Fruit fly (Drosophila melanogaster) whole organism, embryonic: ENCODE data around the gene CAH3.
A peak's percentile ranks its signal among the peaks of the same experiment; 100 is the strongest.

Experiments
- Adf1 ChIP-seq: fragments of 200-800 bp; sonication (Bioruptor generic); IDR thresholded peaks from 2 replicates; pipeline ENCODE4 v1.3.6; 2022; ENCODE audit warnings: missing biosample characterization, missing genetic modification characterization
- Aef1 ChIP-seq: fragments of 200-800 bp; sonication (Bioruptor generic); IDR thresholded peaks from 3 replicates; pipeline ENCODE4 v1.3.6; 2022; ENCODE audit warnings: missing biosample characterization, missing genetic modification characterization
- B-H1 ChIP-seq: fragments of 200-800 bp; sonication (Bioruptor generic); IDR thresholded peaks from 3 replicates; pipeline ENCODE4 v1.3.6; 2022; ENCODE audit warnings: missing biosample characterization, missing genetic modification characterization
- CG10654 ChIP-seq: fragments of 200-800 bp; sonication (Bioruptor generic); optimal IDR thresholded peaks from 2 replicates; lab custom pipeline; 2016; ENCODE audit warnings: missing biosample characterization, missing genetic modification characterization
- CG12155 ChIP-seq: fragments of 200-800 bp; sonication (Bioruptor generic); optimal IDR thresholded peaks from 3 replicates; lab custom pipeline; 2016; ENCODE audit warnings: missing biosample characterization, missing genetic modification characterization
- CG12236 ChIP-seq: fragments of 200-800 bp; sonication (Bioruptor generic); optimal IDR thresholded peaks from 2 replicates; lab custom pipeline; 2016; ENCODE audit warnings: missing biosample characterization, missing genetic modification characterization
- CG17186 ChIP-seq: fragments of 200-800 bp; sonication (Bioruptor generic); optimal IDR thresholded peaks from 3 replicates; lab custom pipeline; 2017; ENCODE audit warnings: missing biosample characterization, missing genetic modification reagents, missing genetic modification characterization
- CG17361 ChIP-seq: fragments of 200-800 bp; sonication (Bioruptor generic); IDR thresholded peaks from 3 replicates; pipeline ENCODE4 v1.3.6; 2022; ENCODE audit warnings: missing biosample characterization, missing genetic modification characterization
- CG17385 ChIP-seq: fragments of 200-800 bp; sonication (Bioruptor generic); optimal IDR thresholded peaks from 3 replicates; lab custom pipeline; 2018; ENCODE audit warnings: missing biosample characterization, mild to moderate bottlenecking, missing genetic modification characterization
- CG18262 ChIP-seq: fragments of 200-800 bp; optimal IDR thresholded peaks from 3 replicates; lab custom pipeline; 2019; ENCODE audit warnings: missing biosample characterization, mild to moderate bottlenecking, missing genetic modification characterization, moderate library complexity
- CG2678 ChIP-seq: fragments of 200-800 bp; sonication (Bioruptor generic); optimal IDR thresholded peaks from 3 replicates; lab custom pipeline; 2019; ENCODE audit warnings: missing biosample characterization, mild to moderate bottlenecking, missing genetic modification characterization, moderate library complexity
- CG2889 ChIP-seq: fragments of 200-800 bp; sonication (Bioruptor generic); IDR thresholded peaks from 3 replicates; pipeline ENCODE4 v1.3.6; 2022; ENCODE audit warnings: missing biosample characterization, missing genetic modification characterization
- CG33213 ChIP-seq: fragments of 200-800 bp; sonication (Bioruptor generic); optimal IDR thresholded peaks from 3 replicates; lab custom pipeline; 2016; ENCODE audit warnings: missing biosample characterization, missing genetic modification characterization
- CG34376 ChIP-seq: fragments of 200-800 bp; sonication (Bioruptor generic); optimal IDR thresholded peaks from 2 replicates; lab custom pipeline; 2018; ENCODE audit warnings: missing biosample characterization, mild to moderate bottlenecking, missing genetic modification characterization
- CG34422 ChIP-seq: fragments of 200-800 bp; sonication (Bioruptor generic); IDR thresholded peaks from 3 replicates; pipeline ENCODE4 v1.3.6; 2022; ENCODE audit warnings: missing biosample characterization, missing genetic modification characterization
- CG3847 ChIP-seq: fragments of 200-800 bp; sonication (Bioruptor generic); IDR thresholded peaks from 2 replicates; pipeline ENCODE4 v1.3.6; 2022; ENCODE audit warnings: missing biosample characterization, missing genetic modification characterization
- CG42726 ChIP-seq: fragments of 200-800 bp; sonication (Bioruptor generic); IDR thresholded peaks from 2 replicates; pipeline ENCODE4 v1.3.6; 2022; ENCODE audit warnings: missing biosample characterization, missing genetic modification characterization; ENCODE audit not compliant: partially characterized antibody
- CG7372 ChIP-seq: fragments of 200-800 bp; sonication (Bioruptor generic); IDR thresholded peaks from 2 replicates; pipeline ENCODE4 v1.3.6; 2022; ENCODE audit warnings: missing biosample characterization, missing genetic modification characterization
- CG8290 ChIP-seq, 3 experiments: fragments of 200-800 bp; sonication (Bioruptor generic); optimal IDR thresholded peaks; 2 replicates each; lab custom pipeline; 2016 to 2019; ENCODE audit warnings: missing biosample characterization in 3 of 3, missing genetic modification characterization in 3 of 3, mild to moderate bottlenecking in 2 of 3, moderate library complexity in 1 of 3
- D19B ChIP-seq: fragments of 200-800 bp; sonication (Bioruptor generic); optimal IDR thresholded peaks from 2 replicates; lab custom pipeline; 2017; ENCODE audit warnings: missing biosample characterization, mild to moderate bottlenecking, missing genetic modification characterization
- Elba2 ChIP-seq: fragments of 200-800 bp; sonication (Bioruptor generic); optimal IDR thresholded peaks from 3 replicates; lab custom pipeline; 2016; ENCODE audit warnings: missing biosample characterization, missing genetic modification characterization
- Gsc ChIP-seq: fragments of 200-800 bp; sonication (Bioruptor generic); IDR thresholded peaks from 2 replicates; pipeline ENCODE4 v1.3.6; 2022; ENCODE audit warnings: missing biosample characterization, missing genetic modification characterization
- HLH3B ChIP-seq: fragments of 200-800 bp; sonication (Bioruptor generic); IDR thresholded peaks from 2 replicates; pipeline ENCODE4 v1.3.6; 2022; ENCODE audit warnings: missing biosample characterization, missing genetic modification characterization
- HLH4C ChIP-seq: fragments of 200-800 bp; sonication (Bioruptor generic); IDR thresholded peaks from 3 replicates; pipeline ENCODE4 v1.3.6; 2022; ENCODE audit warnings: missing biosample characterization, missing genetic modification characterization; ENCODE audit not compliant: partially characterized antibody
- HmgD ChIP-seq: fragments of 200-800 bp; sonication (Bioruptor generic); optimal IDR thresholded peaks from 3 replicates; lab custom pipeline; 2016; ENCODE audit warnings: missing biosample characterization, missing genetic modification characterization
- Hsf ChIP-seq: fragments of 200-800 bp; sonication (Bioruptor generic); optimal IDR thresholded peaks from 3 replicates; lab custom pipeline; 2016; ENCODE audit warnings: missing biosample characterization, missing genetic modification characterization
- Lhr ChIP-seq: fragments of 200-800 bp; sonication (Bioruptor generic); optimal IDR thresholded peaks from 3 replicates; lab custom pipeline; 2017; ENCODE audit warnings: mild to moderate bottlenecking, missing biosample characterization, missing genetic modification reagents, missing genetic modification characterization
- Max ChIP-seq: fragments of 200-800 bp; sonication (Bioruptor generic); optimal IDR thresholded peaks from 2 replicates; lab custom pipeline; 2016; ENCODE audit warnings: missing biosample characterization, mild to moderate bottlenecking, missing genetic modification characterization
- NfI ChIP-seq: fragments of 200-800 bp; sonication (Bioruptor generic); optimal IDR thresholded peaks from 3 replicates; lab custom pipeline; 2018; ENCODE audit warnings: missing biosample characterization, mild to moderate bottlenecking, missing genetic modification characterization, moderate library complexity
- Side ChIP-seq: fragments of 200-800 bp; sonication (Bioruptor generic); optimal IDR thresholded peaks from 2 replicates; lab custom pipeline; 2016; ENCODE audit warnings: missing biosample characterization, missing genetic modification characterization
- ara ChIP-seq: fragments of 200-800 bp; sonication (Bioruptor generic); IDR thresholded peaks from 2 replicates; pipeline ENCODE4 v1.3.6; 2022; ENCODE audit warnings: missing biosample characterization, missing genetic modification characterization
- bbx ChIP-seq: fragments of 200-800 bp; sonication (Bioruptor generic); IDR thresholded peaks from 2 replicates; pipeline ENCODE4 v1.3.6; 2022; ENCODE audit warnings: missing biosample characterization, missing genetic modification characterization; ENCODE audit not compliant: partially characterized antibody
- bcd ChIP-seq: fragments of 200-800 bp; sonication (Bioruptor generic); optimal IDR thresholded peaks from 2 replicates; lab custom pipeline; 2017; ENCODE audit warnings: missing biosample characterization, mild to moderate bottlenecking, missing genetic modification characterization
- cad ChIP-seq: fragments of >200 bp; optimal IDR thresholded peaks from 2 replicates; lab custom pipeline; 2017; ENCODE audit warnings: missing biosample characterization, missing genetic modification characterization
- cg ChIP-seq: fragments of 200-800 bp; sonication (Bioruptor generic); optimal IDR thresholded peaks from 3 replicates; lab custom pipeline; 2019; ENCODE audit warnings: missing biosample characterization, mild to moderate bottlenecking, missing genetic modification characterization, moderate library complexity
- cwo ChIP-seq: fragments of 200-800 bp; sonication (Bioruptor generic); optimal IDR thresholded peaks from 3 replicates; lab custom pipeline; 2017; ENCODE audit warnings: missing biosample characterization, missing genetic modification characterization, mild to moderate bottlenecking, moderate library complexity, missing genetic modification reagents
- inv ChIP-seq: fragments of 200-800 bp; sonication (Bioruptor generic); IDR thresholded peaks from 2 replicates; pipeline ENCODE4 v1.3.6; 2022; ENCODE audit warnings: missing biosample characterization, missing genetic modification characterization; ENCODE audit not compliant: partially characterized antibody
- lilli ChIP-seq: fragments of 200-800 bp; sonication (Bioruptor generic); optimal IDR thresholded peaks from 3 replicates; lab custom pipeline; 2016; ENCODE audit warnings: missing biosample characterization, missing genetic modification characterization
- lola ChIP-seq, 3 experiments: fragments of >200 bp in 2 of 3; fragments of 200-800 bp in 1 of 3; sonication (Bioruptor generic) in 1 of 3; optimal IDR thresholded peaks; 2 replicates each; lab custom pipeline; 2017 to 2019; ENCODE audit warnings: missing biosample characterization in 3 of 3, missing genetic modification characterization in 3 of 3, mild to moderate bottlenecking in 1 of 3, moderate library complexity in 1 of 3
- mam ChIP-seq: fragments of 200-800 bp; sonication (Bioruptor generic); optimal IDR thresholded peaks from 3 replicates; lab custom pipeline; 2016; ENCODE audit warnings: missing biosample characterization, missing genetic modification characterization
- pan ChIP-seq, 4 experiments: fragments of >200 bp in 3 of 4; fragments of 200-800 bp in 1 of 4; sonication (Bioruptor generic) in 1 of 4; optimal IDR thresholded peaks in 3 of 4; IDR thresholded peaks in 1 of 4; 2 replicates each; pipeline versions ENCODE4 v1.3.6 to Lab custom; 2017 to 2022; ENCODE audit warnings: missing biosample characterization in 2 of 4, missing genetic modification characterization in 2 of 4, mixed read lengths in 1 of 4
- pb ChIP-seq: fragments of 200-800 bp; sonication (Bioruptor generic); optimal IDR thresholded peaks from 3 replicates; lab custom pipeline; 2016; ENCODE audit warnings: missing biosample characterization, missing genetic modification characterization
- prd ChIP-seq, 3 experiments: fragments of >200 bp in 2 of 3; fragments of 200-800 bp in 1 of 3; sonication (Bioruptor generic) in 1 of 3; optimal IDR thresholded peaks in 2 of 3; IDR thresholded peaks in 1 of 3; 2 replicates in 2 of 3; 3 replicates in 1 of 3; pipeline versions ENCODE4 v1.3.6 to Lab custom; 2017 to 2022; ENCODE audit warnings: missing biosample characterization in 1 of 3, missing genetic modification characterization in 1 of 3
- repo ChIP-seq: fragments of 200-800 bp; sonication (Bioruptor generic); optimal IDR thresholded peaks from 2 replicates; lab custom pipeline; 2016; ENCODE audit warnings: missing biosample characterization, missing genetic modification characterization
- sisA ChIP-seq: fragments of 200-800 bp; sonication (Bioruptor generic); IDR thresholded peaks from 2 replicates; pipeline ENCODE4 v1.3.6; 2022; ENCODE audit warnings: missing biosample characterization, missing genetic modification characterization
- slp2 ChIP-seq: fragments of 200-800 bp; sonication (Bioruptor generic); optimal IDR thresholded peaks from 2 replicates; lab custom pipeline; 2016; ENCODE audit warnings: missing biosample characterization, missing genetic modification characterization
- tll ChIP-seq, 2 experiments: fragments of 200-800 bp in 1 of 2; fragments of >200 bp in 1 of 2; sonication (Bioruptor generic) in 1 of 2; optimal IDR thresholded peaks; 2 replicates each; lab custom pipeline; 2017 to 2019; ENCODE audit warnings: missing biosample characterization in 2 of 2, missing genetic modification characterization in 2 of 2, mild to moderate bottlenecking in 1 of 2, moderate library complexity in 1 of 2
- vnd ChIP-seq: fragments of 200-800 bp; sonication (Bioruptor generic); IDR thresholded peaks from 3 replicates; pipeline ENCODE4 v1.3.6; 2022; ENCODE audit warnings: missing biosample characterization, missing genetic modification characterization; ENCODE audit not compliant: partially characterized antibody

The CAH3 gene

DNA sequence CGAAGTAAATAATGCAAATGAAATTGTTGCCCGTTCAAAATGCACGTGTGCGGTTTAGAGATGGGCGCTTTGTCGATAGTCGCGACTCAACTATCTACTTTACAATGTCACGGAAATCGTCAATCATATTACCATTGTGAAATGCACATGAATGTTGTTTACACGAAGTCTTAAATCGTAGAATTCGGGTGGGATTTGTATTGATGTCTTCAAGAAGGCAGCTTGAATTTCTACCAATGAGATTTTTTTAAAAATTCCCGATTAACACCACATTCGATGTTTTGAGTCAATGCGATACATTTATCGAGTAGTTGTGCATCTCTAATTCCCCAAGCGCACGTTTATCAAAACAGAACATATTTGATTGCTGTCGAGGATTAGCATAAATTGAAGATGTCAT is 39.2 kb downstream of the CAH3 start, which contains the start of gene CG1789 (continued):
- no peak for TF ChIP-seq repo (GFP tag; lab: Kevin White, UChicago)
- TF ChIP-seq prd (optimal IDR thresholded peaks at IDR 0.05; lab: Kevin White, UChicago) = no peak
- TF ChIP-seq prd (GFP tag; IDR thresholded peaks at IDR 0.05; lab: Robert Waterston, UW) = peak; percentile 47
- peak; percentile 53 for TF ChIP-seq Side (GFP tag; lab: Kevin White, UChicago)
- no peak for TF ChIP-seq HLH3B (GFP tag; lab: Robert Waterston, UW)
- TF ChIP-seq NfI (GFP tag; lab: Kevin White, UChicago) = no peak
- peak; percentile 26; the same call in 1 of the 2 replicates for TF ChIP-seq CG7372 (GFP tag; lab: Robert Waterston, UW)
- no peak for TF ChIP-seq CG12236 (GFP tag; lab: Kevin White, UChicago)
- TF ChIP-seq CG17385 (GFP tag; lab: Kevin White, UChicago) = no peak
- TF ChIP-seq Hsf (GFP tag; lab: Kevin White, UChicago) = peak; percentile 7
- peak; percentile 63 for TF ChIP-seq mam (GFP tag; lab: Kevin White, UChicago)
- no peak for TF ChIP-seq CG8290 (GFP tag; optimal IDR thresholded peaks at IDR 0.05; lab: Kevin White, UChicago)
- TF ChIP-seq CG8290 (tag; optimal IDR thresholded peaks at IDR 0.05; lab: Kevin White, UChicago) = no peak
- peak; percentile 86 for TF ChIP-seq inv
- TF ChIP-seq cad (GFP tag; lab: Kevin White, UChicago) = no peak
- peak; percentile 15; the same call in 1 of the 2 replicates for TF ChIP-seq Adf1 (GFP tag; lab: Robert Waterston, UW)
- no peak for TF ChIP-seq D19B (GFP tag; lab: Kevin White, UChicago)
- no peak for TF ChIP-seq Elba2 (GFP tag; lab: Kevin White, UChicago)
- TF ChIP-seq sisA (GFP tag; lab: Robert Waterston, UW) = 0 out of 2 replicates have a peak, but pooled peaks have one; percentile 18
- no peak for TF ChIP-seq pan (optimal IDR thresholded peaks at IDR 0.05; lab: Kevin White, UChicago)
- peak in 1 of 2 experiments; percentile 10 for TF ChIP-seq pan (GFP tag; optimal IDR thresholded peaks at IDR 0.05 in 1 of 2, IDR thresholded peaks at IDR 0.05 in 1 of 2)
- peak; percentile 83 for TF ChIP-seq bbx (GFP tag; lab: Robert Waterston, UW)
- TF ChIP-seq Max (GFP tag; lab: Kevin White, UChicago) = peak; percentile 71
- TF ChIP-seq CG2678 (tag; lab: Kevin White, UChicago) = peak; percentile 49
- peak; percentile 50 for TF ChIP-seq CG34376 (GFP tag; lab: Kevin White, UChicago)
- no peak for TF ChIP-seq CG18262
- peak; percentile 81 for TF ChIP-seq vnd
- peak; percentile 5 for TF ChIP-seq CG33213 (GFP tag; lab: Kevin White, UChicago)
- TF ChIP-seq Lhr (GFP tag; lab: Kevin White, UChicago) = no peak
- peak; percentile 10 for TF ChIP-seq pb (GFP tag; lab: Kevin White, UChicago)
- peak; percentile 66 for TF ChIP-seq cwo (GFP tag; lab: Kevin White, UChicago)
- TF ChIP-seq bcd (GFP tag; lab: Kevin White, UChicago) = no peak
- no peak for TF ChIP-seq CG12155 (GFP tag; lab: Kevin White, UChicago)
- TF ChIP-seq CG34422 (GFP tag; lab: Robert Waterston, UW) = no peak
- no peak for TF ChIP-seq cg (GFP tag; lab: Kevin White, UChicago)
- peak; percentile 84; the same call in 2 of the 3 replicates for TF ChIP-seq HLH4C
- peak in 1 of 2 experiments; percentile 11 for TF ChIP-seq tll (GFP tag; optimal IDR thresholded peaks at IDR 0.05; lab: Kevin White, UChicago)
- TF ChIP-seq ara (GFP tag; lab: Robert Waterston, UW) = 0 out of 2 replicates have a peak, but pooled peaks have one; percentile 17
- no peak for TF ChIP-seq B-H1 (GFP tag; lab: Robert Waterston, UW)
- TF ChIP-seq CG17361 = 0 out of 3 replicates have a peak, but pooled peaks have one; percentile 28
- TF ChIP-seq slp2 (GFP tag; lab: Kevin White, UChicago) = no peak
- peak; percentile 64 for TF ChIP-seq lilli (GFP tag; lab: Kevin White, UChicago)
- peak; percentile 72; the same call in 1 of the 2 replicates for TF ChIP-seq CG42726 (GFP tag; lab: Robert Waterston, UW)
- peak; percentile 46 for TF ChIP-seq HmgD (GFP tag; lab: Kevin White, UChicago)
- no peak for TF ChIP-seq Gsc (GFP tag; lab: Robert Waterston, UW)
- peak; percentile 33 for TF ChIP-seq CG17186 (GFP tag; lab: Kevin White, UChicago)
- TF ChIP-seq CG2889 = no peak
- TF ChIP-seq CG3847 (GFP tag; lab: Robert Waterston, UW) = peak; percentile 49
- peak in 1 of 3 experiments; percentile 20 for TF ChIP-seq lola (GFP tag; optimal IDR thresholded peaks at IDR 0.05; lab: Kevin White, UChicago)
- no peak for TF ChIP-seq CG10654 (GFP tag; lab: Kevin White, UChicago)
- TF ChIP-seq Aef1 (GFP tag; lab: Robert Waterston, UW) = no peak
